Worm (Caenorhabditis elegans): Measurements from ENCODE around the gene F52C9.3.

Gene F52C9.3

ce11 chrIII:5349250-5349649 is 27.6 kb downstream of the F52C9.3 start, which contains the start of gene thoc-5 (continued):
- TF ChIP-seq pros-1 (tag; optimal IDR thresholded peaks at IDR 0.05) (peak; percentile 26), T23F11.4 (GFP tag; optimal IDR thresholded peaks at IDR 0.05) (no peak), F13H6.1 (tag; optimal IDR thresholded peaks at IDR 0.05) (peak; percentile 86), lin-11 (tag; optimal IDR thresholded peaks at IDR 0.05) (no peak), hlh-15 (tag; optimal IDR thresholded peaks at IDR 0.05) (peak; percentile 34), unc-55 (GFP tag; optimal IDR thresholded peaks at IDR 0.05) (no peak), madf-2 (tag; optimal IDR thresholded peaks at IDR 0.05) (no peak), ceh-18 (tag; optimal IDR thresholded peaks at IDR 0.05) (peak; percentile 10), ceh-14 (tag; optimal IDR thresholded peaks at IDR 0.05) (peak; percentile 31), sox-2 (GFP tag; IDR thresholded peaks at IDR 0.05) (no peak), pax-1 (tag; optimal IDR thresholded peaks at IDR 0.05) (no peak), pha-2 (tag; optimal IDR thresholded peaks at IDR 0.05) (no peak), dmd-4 (tag; optimal IDR thresholded peaks at IDR 0.05; ENCODE audit: borderline replicate concordance) (peak; percentile 14), ceh-9 (tag; optimal IDR thresholded peaks at IDR 0.05) (no peak), nhr-232 (tag; optimal IDR thresholded peaks at IDR 0.05) (no peak), ceh-48 (tag; optimal IDR thresholded peaks at IDR 0.05) (no peak), nfya-1 (tag; optimal IDR thresholded peaks at IDR 0.05) (no peak), hlh-13 (GFP tag; optimal IDR thresholded peaks at IDR 0.05) (no peak), che-1 (tag; optimal IDR thresholded peaks at IDR 0.05) (no peak), syd-9 (tag; optimal IDR thresholded peaks at IDR 0.05) (no peak), ceh-2 (tag; optimal IDR thresholded peaks at IDR 0.05) (peak; percentile 97), K02D7.2 (tag; optimal IDR thresholded peaks at IDR 0.05) (no peak), elt-2 (tag; optimal IDR thresholded peaks at IDR 0.05) (peak; percentile 51), C38D4.7 (GFP tag; optimal IDR thresholded peaks at IDR 0.05) (no peak), fkh-10 (GFP tag; optimal IDR thresholded peaks at IDR 0.05) (no peak), sdc-2 (tag; optimal IDR thresholded peaks at IDR 0.05) (peak; percentile 53), sox-4 (tag; optimal IDR thresholded peaks at IDR 0.05) (no peak), tbx-7 (tag; optimal IDR thresholded peaks at IDR 0.05) (peak; percentile 92), ceh-30 (tag; optimal IDR thresholded peaks at IDR 0.05) (no peak), ets-4 (tag; optimal IDR thresholded peaks at IDR 0.05) (peak; percentile 100), ttx-3 (tag; optimal IDR thresholded peaks at IDR 0.05) (peak; percentile 10), unc-42 (tag; optimal IDR thresholded peaks at IDR 0.05) (peak; percentile 20), eyg-1 (tag; optimal IDR thresholded peaks at IDR 0.05) (no peak), zip-5 (tag; optimal IDR thresholded peaks at IDR 0.05) (peak; percentile 69)

- TF ChIP-seq lin-11 (tag; optimal IDR thresholded peaks at IDR 0.05), result no peak
- TF ChIP-seq fkh-6 (tag; optimal IDR thresholded peaks at IDR 0.05), result no peak
- no peak for TF ChIP-seq nhr-232 (tag; optimal IDR thresholded peaks at IDR 0.05)
These were observed 40.2 kb downstream of the F52C9.3 start, which contains the start of gene Y32H12A.1 for ce11 chrIII:5361909-5362308. Gene Y32H12A.1 (plus strand): TSS chrIII:5362209.

- no peak for TF ChIP-seq ztf-16 (tag; optimal IDR thresholded peaks at IDR 0.05)
- TF ChIP-seq unc-42 (tag; optimal IDR thresholded peaks at IDR 0.05), result no peak
- TF ChIP-seq F13H6.1 (tag; optimal IDR thresholded peaks at IDR 0.05), result no peak
- TF ChIP-seq ceh-24 (tag; optimal IDR thresholded peaks at IDR 0.05), result no peak
- TF ChIP-seq pag-3 (tag; optimal IDR thresholded peaks at IDR 0.05; ENCODE audit: borderline replicate concordance), result no peak
- TF ChIP-seq ceh-19 (GFP tag; optimal IDR thresholded peaks at IDR 0.05), result no peak
- TF ChIP-seq nhr-232 (tag; optimal IDR thresholded peaks at IDR 0.05), result no peak
- no peak for TF ChIP-seq odd-2 (tag; optimal IDR thresholded peaks at IDR 0.05)
- no peak for TF ChIP-seq ceh-6 (GFP tag; optimal IDR thresholded peaks at IDR 0.05)
These were observed 46.6 kb downstream of the F52C9.3 start, which contains the start of gene dhs-9 for ce11 chrIII:5367995-5368899. Gene dhs-9 (minus strand): TSS chrIII:5368045.
